Worm (Caenorhabditis elegans): ENCODE measurements around the gene Y53F4B.5.
"Not testable (repeated sequence)": the region's sequence is repeated elsewhere in the genome, so short reads cannot be mapped to it uniquely, and the experiment has no call there.

Gene Y53F4B.5

ce11 chrII:14983909-14984308 is at the start of gene Y53F4B.5:
Gene Y53F4B.5, minus strand, starts transcription at chrII:14984009.
- TF ChIP-seq him-1 (tag; optimal IDR thresholded peaks at IDR 0.05) (no peak), W03F9.2 (tag; optimal IDR thresholded peaks at IDR 0.05) (no peak), dao-5 (tag; optimal IDR thresholded peaks at IDR 0.05) (no peak)

ce11 chrII:15026389-15026788 is 42.6 kb upstream of the Y53F4B.5 start:
- no peak for TF ChIP-seq W03F9.2 (tag; optimal IDR thresholded peaks at IDR 0.05)
- TF ChIP-seq dao-5 (tag; optimal IDR thresholded peaks at IDR 0.05): no peak
- no peak for TF ChIP-seq him-1 (tag; optimal IDR thresholded peaks at IDR 0.05)

ce11 chrII:15025599-15026164 is 41.9 kb upstream of the Y53F4B.5 start, which contains the start of gene cmtr-1:
Gene cmtr-1, plus strand, starts transcription at chrII:15026114.
- TF ChIP-seq W03F9.2 (tag; optimal IDR thresholded peaks at IDR 0.05) (peak; percentile 96), him-1 (tag; optimal IDR thresholded peaks at IDR 0.05) (peak; percentile 96), dao-5 (tag; optimal IDR thresholded peaks at IDR 0.05) (peak; percentile 76)

ce11 chrII:15025100-15025499 is 41.3 kb upstream of the Y53F4B.5 start:
- no peak for TF ChIP-seq W03F9.2 (tag; optimal IDR thresholded peaks at IDR 0.05)
- no peak for TF ChIP-seq him-1 (tag; optimal IDR thresholded peaks at IDR 0.05)
- no peak for TF ChIP-seq dao-5 (tag; optimal IDR thresholded peaks at IDR 0.05)

ce11 chrII:15018923-15019322 is 35.1 kb upstream of the Y53F4B.5 start, which contains the start of gene Y53F4B.12:
Gene Y53F4B.12, plus strand, starts transcription at chrII:15019223.
- TF ChIP-seq him-1 (tag; optimal IDR thresholded peaks at IDR 0.05) (no peak), W03F9.2 (tag; optimal IDR thresholded peaks at IDR 0.05) (no peak), dao-5 (tag; optimal IDR thresholded peaks at IDR 0.05) (no peak)

- no peak for TF ChIP-seq dao-5 (tag; optimal IDR thresholded peaks at IDR 0.05)
- no peak for TF ChIP-seq him-1 (tag; optimal IDR thresholded peaks at IDR 0.05)
- TF ChIP-seq W03F9.2 (tag; optimal IDR thresholded peaks at IDR 0.05): no peak
Observed at ce11 chrII:15015669-15016068, 31.9 kb upstream of the Y53F4B.5 start.

- TF ChIP-seq dao-5 (tag; optimal IDR thresholded peaks at IDR 0.05): no peak
- no peak for TF ChIP-seq him-1 (tag; optimal IDR thresholded peaks at IDR 0.05)
- TF ChIP-seq W03F9.2 (tag; optimal IDR thresholded peaks at IDR 0.05): no peak
Observed at ce11 chrII:15014380-15014779, 30.6 kb upstream of the Y53F4B.5 start, which contains the start of gene Y53F4B.51. Gene Y53F4B.51, minus strand, starts transcription at chrII:15014442.

- no peak for TF ChIP-seq dao-5 (tag; optimal IDR thresholded peaks at IDR 0.05)
- peak; percentile 42 for TF ChIP-seq W03F9.2 (tag; optimal IDR thresholded peaks at IDR 0.05)
Observed at ce11 chrII:15010366-15011235, 26.8 kb upstream of the Y53F4B.5 start, which contains the start of the genes Y53F4B.9 and Y53F4B.11. Gene Y53F4B.9, minus strand, starts transcription at chrII:15010416. Gene Y53F4B.11, plus strand, starts transcription at chrII:15010748.

ce11 chrII:15008481-15009057 is 24.8 kb upstream of the Y53F4B.5 start:
- TF ChIP-seq dao-5 (tag; optimal IDR thresholded peaks at IDR 0.05) (no peak), him-1 (tag; optimal IDR thresholded peaks at IDR 0.05) (no peak)

ce11 chrII:15005118-15005517 is 21.3 kb upstream of the Y53F4B.5 start:
- TF ChIP-seq W03F9.2 (tag; optimal IDR thresholded peaks at IDR 0.05): no peak
- no peak for TF ChIP-seq him-1 (tag; optimal IDR thresholded peaks at IDR 0.05)
- no peak for TF ChIP-seq dao-5 (tag; optimal IDR thresholded peaks at IDR 0.05)

ce11 chrII:15004538-15004937 is 20.7 kb upstream of the Y53F4B.5 start:
- TF ChIP-seq W03F9.2 (tag; optimal IDR thresholded peaks at IDR 0.05) (no peak), dao-5 (tag; optimal IDR thresholded peaks at IDR 0.05) (no peak), him-1 (tag; optimal IDR thresholded peaks at IDR 0.05) (no peak)

ce11 chrII:15003410-15003809 is 19.6 kb upstream of the Y53F4B.5 start, which contains the start of gene Y53F4B.10:
Gene Y53F4B.10, minus strand, starts transcription at chrII:15003510.
- TF ChIP-seq W03F9.2 (tag; optimal IDR thresholded peaks at IDR 0.05) (no peak), him-1 (tag; optimal IDR thresholded peaks at IDR 0.05) (no peak), dao-5 (tag; optimal IDR thresholded peaks at IDR 0.05) (no peak)

- not testable (repeated sequence) for TF ChIP-seq W03F9.2, dao-5, him-1 (tag; optimal IDR thresholded peaks at IDR 0.05)
Observed at ce11 chrII:14992598-14992997, 8.8 kb upstream of the Y53F4B.5 start, which contains the start of gene Y53F4B.7. Gene Y53F4B.7, plus strand, starts transcription at chrII:14992898.

- TF ChIP-seq W03F9.2, dao-5, him-1 (tag; optimal IDR thresholded peaks at IDR 0.05): not testable (repeated sequence)
Observed at ce11 chrII:14988171-14988570, 4.4 kb upstream of the Y53F4B.5 start, which contains the start of gene Y53F4B.43. Gene Y53F4B.43, plus strand, starts transcription at chrII:14988471.
